Worm (Caenorhabditis elegans) whole organism, L4 larva: ENCODE results near the gene abhd-5.1.

Source experiments
- F44E2.7 ChIP-seq: fragments of 200-800 bp; sonication (Bioruptor generic); IDR thresholded peaks from 2 replicates; pipeline ENCODE4 v2.1.2; 2022; ENCODE audit warnings: missing genetic modification characterization, missing compliant biosample characterization
- dve-1 ChIP-seq: sonication (generic microtip); optimal IDR thresholded peaks from 2 replicates; lab custom pipeline; 2017; ENCODE audit warnings: antibody characterized with exemption, mild to moderate bottlenecking, missing genetic modification characterization, missing compliant biosample characterization; ENCODE audit not compliant: insufficient read depth
- nhr-237 ChIP-seq: sonication (generic microtip); optimal IDR thresholded peaks from 2 replicates; lab custom pipeline; 2017; ENCODE audit warnings: missing biosample characterization, missing genetic modification characterization
- nhr-25 ChIP-seq: sonication (generic microtip); optimal IDR thresholded peaks from 2 replicates; lab custom pipeline; 2017; ENCODE audit warnings: missing genetic modification characterization, mild to moderate bottlenecking, missing compliant biosample characterization, antibody characterized with exemption, moderate library complexity, borderline replicate concordance; ENCODE audit not compliant: insufficient read depth
- snpc-4 ChIP-seq: fragments of 150-350 bp; optimal IDR thresholded peaks from 2 replicates; lab custom pipeline; 2014; ENCODE audit warnings: missing biosample characterization, missing genetic modification characterization
- unc-62 ChIP-seq, 3 experiments: fragments of 150-350 bp in 1 of 3; sonication (generic microtip); optimal IDR thresholded peaks in 2 of 3; peaks in 1 of 3; 1 replicate in 1 of 3; 2 replicates in 2 of 3; lab custom pipeline; 2014 to 2017; ENCODE audit warnings: missing biosample characterization in 3 of 3, missing genetic modification characterization in 3 of 3, missing genetic modification reagents in 3 of 3, missing genotype in 1 of 3
- zfp-3 ChIP-seq: fragments of 200-800 bp; sonication (Bioruptor generic); conservative IDR thresholded peaks from 2 replicates; pipeline ENCODE4 v1.3.6; 2022; ENCODE audit warnings: missing genetic modification reagents, missing genetic modification characterization, missing compliant biosample characterization

DNA sequence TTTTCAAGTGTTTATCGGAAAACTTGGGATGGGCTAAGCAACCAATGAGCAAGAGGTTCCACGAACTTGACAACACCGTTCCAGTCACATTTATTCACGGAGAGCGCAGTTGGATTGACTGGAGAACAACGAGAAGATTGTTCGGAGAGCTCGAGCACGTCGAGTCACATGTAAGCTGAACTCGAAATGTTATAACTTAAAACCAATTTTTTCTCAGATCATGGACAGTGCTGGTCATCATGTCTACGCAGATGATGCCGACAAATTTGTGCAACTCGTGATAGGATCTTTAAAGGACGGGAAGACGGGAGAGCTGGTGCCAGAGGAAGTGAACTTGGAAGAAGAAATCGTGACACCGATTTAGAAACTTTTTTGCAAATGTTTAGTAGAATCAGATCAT lies 946 bp upstream of the abhd-5.1 start:
- TF ChIP-seq dve-1 (tag; lab: Kevin White, UChicago) (no peak), nhr-25 (tag; lab: Kevin White, UChicago) (no peak), snpc-4 (tag; lab: Kevin White, UChicago) (no peak), unc-62 (GFP tag; optimal IDR thresholded peaks at IDR 0.05 in 1 of 2; lab: Kevin White, UChicago) (no peak), unc-62 (tag; optimal IDR thresholded peaks at IDR 0.05; lab: Kevin White, UChicago) (no peak), nhr-237 (no peak), zfp-3 (no peak), F44E2.7 (GFP tag; lab: Robert Waterston, UW) (no peak)
